Fruit fly (Drosophila melanogaster): ENCODE results near the gene CG8500.

The CG8500 gene

dm6 chr3R:9777941-9778360 is 6.5 kb upstream of the CG8500 start, which contains the start of gene RpS29 (continued):
- TF ChIP-seq Dfd (GFP tag; optimal IDR thresholded peaks at IDR 0.05): no peak
- peak; percentile 95 for TF ChIP-seq Rfx (GFP tag; IDR thresholded peaks at IDR 0.05)
- peak; percentile 78 for TF ChIP-seq pb (GFP tag; optimal IDR thresholded peaks at IDR 0.05)
- peak; percentile 86 for TF ChIP-seq CG18599 (GFP tag; optimal IDR thresholded peaks at IDR 0.05)
- peak; percentile 67 for TF ChIP-seq CG11504 (tag; optimal IDR thresholded peaks at IDR 0.05)
- TF ChIP-seq luna (GFP tag; optimal IDR thresholded peaks at IDR 0.05): peak; percentile 88
- peak; percentile 88 for TF ChIP-seq ato (GFP tag; IDR thresholded peaks at IDR 0.05; ENCODE audit: partially characterized antibody)
- TF ChIP-seq abd-A (tag; optimal IDR thresholded peaks at IDR 0.05): no peak
- TF ChIP-seq Atf3 (GFP tag; optimal IDR thresholded peaks at IDR 0.05): peak; percentile 73
- TF ChIP-seq dysf (GFP tag; IDR thresholded peaks at IDR 0.05): peak; percentile 80
- peak; percentile 87 for TF ChIP-seq zfh2 (GFP tag; optimal IDR thresholded peaks at IDR 0.05)
- TF ChIP-seq ase (GFP tag; IDR thresholded peaks at IDR 0.05): peak; percentile 65; the same call in 2 of the 3 replicates
- peak; percentile 90 for TF ChIP-seq CG17186 (GFP tag; optimal IDR thresholded peaks at IDR 0.05)
- TF ChIP-seq jumu (GFP tag; optimal IDR thresholded peaks at IDR 0.05): peak; percentile 88
- peak; percentile 74 for TF ChIP-seq H2.0 (GFP tag; IDR thresholded peaks at IDR 0.05)
- TF ChIP-seq CG8281 (tag; optimal IDR thresholded peaks at IDR 0.05): peak; percentile 8
- TF ChIP-seq CG14860 (GFP tag; IDR thresholded peaks at IDR 0.05; ENCODE audit: partially characterized antibody): peak; percentile 79
- TF ChIP-seq amos (GFP tag; IDR thresholded peaks at IDR 0.05; ENCODE audit: partially characterized antibody): peak; percentile 99
- TF ChIP-seq caup (GFP tag; optimal IDR thresholded peaks at IDR 0.05; ENCODE audit: severe bottlenecking): peak; percentile 92
- peak; percentile 78 for TF ChIP-seq MBD-R2 (GFP tag; IDR thresholded peaks at IDR 0.05)
- TF ChIP-seq Taf1 (GFP tag; IDR thresholded peaks at IDR 0.05): 0 out of 2 replicates have a peak, but pooled peaks have one; percentile 50
- peak; percentile 93 for TF ChIP-seq sob (GFP tag; IDR thresholded peaks at IDR 0.05)
- no peak for TF ChIP-seq CG43689 (GFP tag; IDR thresholded peaks at IDR 0.05)
- TF ChIP-seq CG7839 (tag; optimal IDR thresholded peaks at IDR 0.05): peak; percentile 66
- TF ChIP-seq CG1233 (GFP tag; optimal IDR thresholded peaks at IDR 0.05): peak; percentile 60
- TF ChIP-seq danr (GFP tag; IDR thresholded peaks at IDR 0.05): 0 out of 2 replicates have a peak, but pooled peaks have one; percentile 28
- TF ChIP-seq ftz-f1 (GFP tag; optimal IDR thresholded peaks at IDR 0.05): peak; percentile 74
- peak; percentile 39 for TF ChIP-seq exex (tag; optimal IDR thresholded peaks at IDR 0.05)
- peak; percentile 86 for TF ChIP-seq tna (GFP tag; IDR thresholded peaks at IDR 0.05; ENCODE audit: partially characterized antibody)
- TF ChIP-seq CG18011 (GFP tag; optimal IDR thresholded peaks at IDR 0.05): peak; percentile 75
- peak; percentile 34 for TF ChIP-seq D19A (tag; optimal IDR thresholded peaks at IDR 0.05)
- TF ChIP-seq Xrp1 (GFP tag; IDR thresholded peaks at IDR 0.05): peak; percentile 63
- TF ChIP-seq CG4707 (GFP tag; optimal IDR thresholded peaks at IDR 0.05): no peak
- TF ChIP-seq CG15073 (GFP tag; optimal IDR thresholded peaks at IDR 0.05): no peak
- TF ChIP-seq Gug (GFP tag; IDR thresholded peaks at IDR 0.05): peak; percentile 87
- peak; percentile 64 for TF ChIP-seq CG17359 (tag; optimal IDR thresholded peaks at IDR 0.05)
- no peak for TF ChIP-seq Hmx (GFP tag; optimal IDR thresholded peaks at IDR 0.05)
- no peak for TF ChIP-seq Sox100B (GFP tag; optimal IDR thresholded peaks at IDR 0.05)
- 0 out of 3 replicates have a peak, but pooled peaks have one; percentile 43 for TF ChIP-seq C15 (GFP tag; IDR thresholded peaks at IDR 0.05)
- TF ChIP-seq CkIIα-i1 (GFP tag; IDR thresholded peaks at IDR 0.05): 0 out of 2 replicates have a peak, but pooled peaks have one; percentile 33
- peak; percentile 96 for TF ChIP-seq hbn (GFP tag; IDR thresholded peaks at IDR 0.05; ENCODE audit: partially characterized antibody)
- no peak for TF ChIP-seq fd102C (GFP tag; optimal IDR thresholded peaks at IDR 0.05)
- TF ChIP-seq CG4282 (GFP tag; optimal IDR thresholded peaks at IDR 0.05): peak; percentile 84
- peak; percentile 85 for TF ChIP-seq Xbp1 (GFP tag; optimal IDR thresholded peaks at IDR 0.05)
- TF ChIP-seq sens (GFP tag): peak; percentile 95
- peak; percentile 56 for TF ChIP-seq Neu2 (GFP tag; optimal IDR thresholded peaks at IDR 0.05; ENCODE audit: borderline replicate concordance)
- TF ChIP-seq CG11560 (tag; IDR thresholded peaks at IDR 0.05): peak; percentile 74; the same call in 2 of the 3 replicates
- peak; percentile 58 for TF ChIP-seq CG15269 (tag; optimal IDR thresholded peaks at IDR 0.05)
- peak; percentile 73 for TF ChIP-seq scrt (GFP tag; optimal IDR thresholded peaks at IDR 0.05)
- TF ChIP-seq ken (GFP tag; IDR thresholded peaks at IDR 0.05): peak; percentile 92

Data from whole organism, embryonic.